Fruit fly (Drosophila melanogaster) whole organism, wandering third instar larva: Measurements from ENCODE around the gene daed.

ENCODE experiments used
- Abd-B ChIP-seq: fragments of >200 bp; optimal IDR thresholded peaks from 2 replicates; lab custom pipeline; 2017; ENCODE audit warnings: missing biosample characterization, missing genetic modification characterization
- CG32264 ChIP-seq: fragments of 200-800 bp; sonication (Bioruptor generic); optimal IDR thresholded peaks from 2 replicates; lab custom pipeline; 2016; ENCODE audit warnings: missing biosample characterization, missing genetic modification characterization
- CG9705 ChIP-seq: fragments of 200-800 bp; sonication (Bioruptor generic); optimal IDR thresholded peaks from 2 replicates; lab custom pipeline; 2018; ENCODE audit warnings: missing biosample characterization, mild to moderate bottlenecking, missing genetic modification characterization
- CrebA ChIP-seq: fragments of 200-800 bp; sonication (Bioruptor generic); optimal IDR thresholded peaks from 2 replicates; lab custom pipeline; 2016; ENCODE audit warnings: missing biosample characterization, mild to moderate bottlenecking, missing genetic modification characterization, borderline replicate concordance
- Dfd ChIP-seq: fragments of >200 bp; optimal IDR thresholded peaks from 2 replicates; lab custom pipeline; 2017; ENCODE audit warnings: missing biosample characterization, missing genetic modification characterization
- Dif ChIP-seq: fragments of 200-275, 200-300 bp; sonication (Bioruptor generic); optimal IDR thresholded peaks from 2 replicates; lab custom pipeline; 2018; ENCODE audit warnings: missing biosample characterization, missing genetic modification characterization; ENCODE audit not compliant: partially characterized antibody
- GATAd ChIP-seq: sonication (Bioruptor generic); optimal IDR thresholded peaks from 2 replicates; lab custom pipeline; 2016; ENCODE audit warnings: missing biosample characterization, missing genetic modification characterization
- HLH106 ChIP-seq: fragments of 200-800 bp; optimal IDR thresholded peaks from 3 replicates; lab custom pipeline; 2019; ENCODE audit warnings: missing biosample characterization, mild to moderate bottlenecking, missing genetic modification characterization, moderate library complexity
- Hnf4 ChIP-seq: fragments of 200-800 bp; sonication (Bioruptor generic); optimal IDR thresholded peaks from 2 replicates; lab custom pipeline; 2016; ENCODE audit warnings: missing biosample characterization, mild to moderate bottlenecking, missing genetic modification characterization
- Hr78 ChIP-seq: fragments of >200 bp; optimal IDR thresholded peaks from 2 replicates; lab custom pipeline; 2017; ENCODE audit warnings: missing biosample characterization, missing genetic modification characterization
- Hr83 ChIP-seq: fragments of 200-300 bp; sonication (Bioruptor generic); optimal IDR thresholded peaks from 2 replicates; lab custom pipeline; 2016; ENCODE audit warnings: missing biosample characterization, mild to moderate bottlenecking, missing genetic modification characterization, moderate library complexity; ENCODE audit not compliant: poor library complexity, severe bottlenecking
- Jra ChIP-seq: sonication (Bioruptor generic); optimal IDR thresholded peaks from 2 replicates; lab custom pipeline; 2016; ENCODE audit warnings: missing biosample characterization, missing genetic modification characterization
- Mio ChIP-seq: sonication (Bioruptor generic); optimal IDR thresholded peaks from 2 replicates; lab custom pipeline; 2016; ENCODE audit warnings: missing biosample characterization, missing genetic modification characterization
- Myc ChIP-seq: fragments of >200 bp; optimal IDR thresholded peaks from 2 replicates; lab custom pipeline; 2017
- N ChIP-seq: fragments of >200 bp; optimal IDR thresholded peaks from 2 replicates; lab custom pipeline; 2018; ENCODE audit warnings: missing biosample characterization, missing external identifiers, missing genetic modification characterization
- OdsH ChIP-seq: fragments of 200-800 bp; sonication (Bioruptor generic); optimal IDR thresholded peaks from 2 replicates; lab custom pipeline; 2016; ENCODE audit warnings: missing biosample characterization, mild to moderate bottlenecking, missing genetic modification characterization
- Rel ChIP-seq, 2 experiments: fragments of 200-800 bp; sonication (Bioruptor generic) in 1 of 2; optimal IDR thresholded peaks; 2 replicates in 1 of 2; 3 replicates in 1 of 2; lab custom pipeline; 2016 to 2019; ENCODE audit warnings: mild to moderate bottlenecking in 2 of 2, missing biosample characterization in 2 of 2, missing genetic modification characterization in 2 of 2, moderate library complexity in 1 of 2
- Sp1 ChIP-seq: fragments of 200-800 bp; sonication (Bioruptor generic); optimal IDR thresholded peaks from 3 replicates; lab custom pipeline; 2019; ENCODE audit warnings: missing biosample characterization, mild to moderate bottlenecking, missing genetic modification characterization, moderate library complexity
- Vsx2 ChIP-seq: fragments of 200-300, 225-300 bp; sonication (Bioruptor generic); optimal IDR thresholded peaks from 2 replicates; lab custom pipeline; 2018; ENCODE audit warnings: missing biosample characterization, missing genetic modification characterization; ENCODE audit not compliant: partially characterized antibody
- br ChIP-seq: fragments of 200-800 bp; sonication (Bioruptor generic); optimal IDR thresholded peaks from 2 replicates; lab custom pipeline; 2016; ENCODE audit warnings: missing biosample characterization, missing genetic modification characterization
- brk ChIP-seq: fragments of 200-800 bp; sonication (Bioruptor generic); optimal IDR thresholded peaks from 2 replicates; lab custom pipeline; 2016; ENCODE audit warnings: missing biosample characterization, mild to moderate bottlenecking, missing genetic modification characterization
- dl ChIP-seq, 2 experiments: fragments of 175-275, 200-275 bp in 1 of 2; fragments of 200-275 bp in 1 of 2; sonication (Bioruptor generic); optimal IDR thresholded peaks; lab custom pipeline; 2018; ENCODE audit warnings: mild to moderate bottlenecking in 2 of 2, missing biosample characterization in 2 of 2, missing genetic modification characterization in 2 of 2, moderate library complexity in 2 of 2; ENCODE audit not compliant: partially characterized antibody in 2 of 2, insufficient read depth in 1 of 2
- dmrt93B ChIP-seq: fragments of 200-800 bp; sonication (Bioruptor generic); optimal IDR thresholded peaks from 2 replicates; lab custom pipeline; 2018; ENCODE audit warnings: missing biosample characterization, mild to moderate bottlenecking, missing genetic modification characterization
- dsf ChIP-seq: sonication (Bioruptor generic); optimal IDR thresholded peaks from 2 replicates; lab custom pipeline; 2016; ENCODE audit warnings: missing biosample characterization, missing genetic modification characterization, borderline replicate concordance
- ey ChIP-seq: fragments of 200-800 bp; sonication (Bioruptor generic); optimal IDR thresholded peaks from 2 replicates; lab custom pipeline; 2016; ENCODE audit warnings: missing biosample characterization, missing genetic modification characterization
- foxo ChIP-seq, 2 experiments: fragments of 200-800 bp; sonication (Bioruptor generic); optimal IDR thresholded peaks; 2 replicates in 1 of 2; 3 replicates in 1 of 2; lab custom pipeline; 2016 to 2017; ENCODE audit warnings: missing biosample characterization in 2 of 2, missing genetic modification characterization in 2 of 2
- fru ChIP-seq: fragments of 200-800 bp; sonication (Bioruptor generic); optimal IDR thresholded peaks from 3 replicates; lab custom pipeline; 2016; ENCODE audit warnings: missing biosample characterization, mild to moderate bottlenecking, missing genetic modification characterization
- h ChIP-seq: fragments of 200-800 bp; sonication (Bioruptor generic); optimal IDR thresholded peaks from 3 replicates; lab custom pipeline; 2016; ENCODE audit warnings: missing biosample characterization, mild to moderate bottlenecking, missing genetic modification characterization
- jim ChIP-seq: fragments of 175-275, 200-325 bp; sonication (Bioruptor generic); optimal IDR thresholded peaks from 2 replicates; lab custom pipeline; 2016; ENCODE audit warnings: missing biosample characterization, mild to moderate bottlenecking, missing genetic modification characterization
- lola ChIP-seq: fragments of >200 bp; optimal IDR thresholded peaks from 2 replicates; lab custom pipeline; 2017; ENCODE audit warnings: missing biosample characterization, missing genetic modification characterization
- pan ChIP-seq: fragments of >200 bp; optimal IDR thresholded peaks from 2 replicates; lab custom pipeline; 2017
- psq ChIP-seq: fragments of 200-800 bp; sonication (Bioruptor generic); optimal IDR thresholded peaks from 3 replicates; lab custom pipeline; 2017; ENCODE audit warnings: missing biosample characterization, mild to moderate bottlenecking, missing genetic modification characterization, moderate library complexity
- rgr ChIP-seq: fragments of 200-800 bp; sonication (Bioruptor generic); optimal IDR thresholded peaks from 3 replicates; lab custom pipeline; 2016; ENCODE audit warnings: missing biosample characterization, mild to moderate bottlenecking, missing genetic modification characterization
- sage ChIP-seq: fragments of 200-800 bp; sonication (Bioruptor generic); optimal IDR thresholded peaks from 2 replicates; lab custom pipeline; 2016; ENCODE audit warnings: missing biosample characterization, mild to moderate bottlenecking, missing genetic modification characterization
- sv ChIP-seq: fragments of 200-800 bp; sonication (Bioruptor generic); optimal IDR thresholded peaks from 3 replicates; lab custom pipeline; 2016; ENCODE audit warnings: missing biosample characterization, missing genetic modification characterization
- tai ChIP-seq: sonication (Bioruptor generic); optimal IDR thresholded peaks from 2 replicates; lab custom pipeline; 2016; ENCODE audit warnings: missing biosample characterization, missing genetic modification characterization
- usp ChIP-seq: fragments of >200 bp; optimal IDR thresholded peaks from 2 replicates; lab custom pipeline; 2017; ENCODE audit warnings: missing biosample characterization, missing genetic modification characterization
- woc ChIP-seq: sonication (Bioruptor generic); optimal IDR thresholded peaks from 2 replicates; lab custom pipeline; 2016; ENCODE audit warnings: missing biosample characterization, mild to moderate bottlenecking, missing genetic modification characterization

daed gene

DNA sequence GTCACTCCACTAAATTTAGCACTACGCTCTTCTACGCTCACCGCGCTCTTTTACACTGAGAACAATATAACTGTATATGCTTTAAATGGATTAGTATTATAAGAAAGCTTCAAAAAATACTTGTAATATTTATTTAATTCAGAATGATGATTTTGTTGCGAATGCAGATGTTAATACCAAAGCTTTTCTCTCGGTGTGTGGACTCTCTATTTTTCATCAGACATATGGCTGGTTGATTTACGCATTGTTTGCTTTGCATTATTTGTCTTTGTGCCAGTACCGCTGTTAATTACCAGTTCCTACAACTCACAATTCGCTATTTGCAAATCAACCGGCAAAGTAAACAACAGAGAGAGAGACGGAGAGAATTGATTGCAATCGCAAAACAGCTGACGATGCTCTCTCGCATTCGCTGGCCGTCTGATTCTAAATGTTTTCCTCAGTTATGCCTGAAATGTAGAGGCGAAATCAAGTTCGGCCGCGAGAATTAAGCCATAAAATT lies 5.6 kb upstream of the daed start:
- peak; percentile 97 for TF ChIP-seq tai (GFP tag; lab: Kevin White, UChicago)
- peak; percentile 89 for TF ChIP-seq sv (GFP tag; lab: Kevin White, UChicago)
- TF ChIP-seq Myc (lab: Kevin White, UChicago): no peak
- no peak for TF ChIP-seq lola (GFP tag; lab: Kevin White, UChicago)
- TF ChIP-seq sage (GFP tag; lab: Kevin White, UChicago): peak; percentile 96
- TF ChIP-seq CG9705 (GFP tag; lab: Kevin White, UChicago): peak; percentile 89
- TF ChIP-seq GATAd (GFP tag; lab: Kevin White, UChicago): peak; percentile 96
- TF ChIP-seq brk (GFP tag; lab: Kevin White, UChicago): peak; percentile 98
- peak; percentile 98 for TF ChIP-seq Jra (GFP tag; lab: Kevin White, UChicago)
- no peak for TF ChIP-seq Abd-B (GFP tag; lab: Kevin White, UChicago)
- peak; percentile 99 for TF ChIP-seq OdsH
- no peak for TF ChIP-seq Hr78 (GFP tag; lab: Kevin White, UChicago)
- TF ChIP-seq Hnf4: peak; percentile 99
- peak; percentile 99 for TF ChIP-seq rgr (GFP tag; lab: Kevin White, UChicago)
- TF ChIP-seq dmrt93B: peak; percentile 89
- TF ChIP-seq h (GFP tag; lab: Kevin White, UChicago): peak; percentile 99
- peak; percentile 98 for TF ChIP-seq ey (GFP tag; lab: Kevin White, UChicago)
- TF ChIP-seq Dfd: no peak
- peak; percentile 85 to 98 for TF ChIP-seq foxo (GFP tag; optimal IDR thresholded peaks at IDR 0.05; lab: Kevin White, UChicago)
- no peak for TF ChIP-seq usp (GFP tag; lab: Kevin White, UChicago)
- TF ChIP-seq pan (lab: Kevin White, UChicago): no peak
- no peak for TF ChIP-seq Vsx2 (GFP tag; lab: Kevin White, UChicago)
- peak; percentile 98 for TF ChIP-seq fru (GFP tag; lab: Kevin White, UChicago)
- peak; percentile 93 for TF ChIP-seq dsf (GFP tag; lab: Kevin White, UChicago)
- peak; percentile 87 for TF ChIP-seq Rel (GFP tag; optimal IDR thresholded peaks at IDR 0.05; lab: Kevin White, UChicago)
- TF ChIP-seq Rel (tag; optimal IDR thresholded peaks at IDR 0.05; lab: Kevin White, UChicago): peak; percentile 88
- peak; percentile 54 to 79 for TF ChIP-seq dl (GFP tag; optimal IDR thresholded peaks at IDR 0.05; lab: Kevin White, UChicago; ENCODE audit: insufficient read depth in 1 of 2, partially characterized antibody in 2 of 2)
- peak; percentile 93 for TF ChIP-seq woc (GFP tag; lab: Kevin White, UChicago)
- no peak for TF ChIP-seq CrebA
- peak; percentile 99 for TF ChIP-seq br (GFP tag; lab: Kevin White, UChicago)
- TF ChIP-seq Hr83 (GFP tag; lab: Kevin White, UChicago): peak; percentile 100
- peak; percentile 95 for TF ChIP-seq CG32264 (GFP tag; lab: Kevin White, UChicago)
- peak; percentile 83 for TF ChIP-seq jim (GFP tag; lab: Kevin White, UChicago)
- TF ChIP-seq N (GFP tag; lab: Kevin White, UChicago): no peak
- peak; percentile 86 for TF ChIP-seq Mio (GFP tag; lab: Kevin White, UChicago)
- peak; percentile 98 for TF ChIP-seq psq
- TF ChIP-seq Sp1 (GFP tag; lab: Kevin White, UChicago): peak; percentile 99
- TF ChIP-seq HLH106: peak; percentile 97
- peak; percentile 78 for TF ChIP-seq Dif (GFP tag; lab: Kevin White, UChicago)

DNA sequence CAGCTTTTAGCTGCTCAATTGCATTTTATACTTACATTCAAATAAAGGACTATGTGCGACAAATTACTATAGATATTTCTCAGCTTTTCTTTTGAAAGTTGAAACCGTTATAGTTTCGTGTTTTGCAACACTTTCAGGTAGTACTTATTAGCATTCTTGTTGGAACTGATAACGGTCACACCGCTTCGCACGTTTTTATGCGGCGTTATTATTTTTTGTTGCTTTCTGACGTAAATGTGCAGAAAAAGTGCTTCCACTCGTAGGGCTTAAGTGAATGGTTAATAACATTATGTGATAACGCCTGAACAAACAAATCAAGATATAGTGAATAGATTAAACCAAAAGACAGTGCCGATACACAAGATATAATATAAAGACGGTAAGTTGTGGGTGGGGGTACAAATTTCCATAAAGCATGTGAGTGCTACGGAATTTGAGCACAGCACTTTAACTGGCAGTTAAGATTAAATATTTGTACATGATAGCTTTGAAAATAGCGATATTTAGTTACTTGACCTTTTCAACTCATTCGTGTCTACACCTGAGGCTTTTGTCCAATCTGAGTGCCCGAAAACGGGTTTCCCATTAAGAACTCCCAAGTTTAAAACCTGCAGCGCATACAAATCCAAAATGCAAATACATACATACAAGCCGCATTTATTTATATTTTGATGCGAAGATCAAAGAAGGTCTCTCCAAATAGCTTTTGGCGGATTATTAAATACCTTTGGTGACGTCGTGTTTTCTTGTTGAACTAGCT lies 4.6 kb upstream of the daed start, which contains the start of gene papi:
TSS of gene papi (plus strand) at position 176 of the 760 bp plus-strand sequence.
- TF ChIP-seq Myc (lab: Kevin White, UChicago) (no peak), Rel (GFP tag; optimal IDR thresholded peaks at IDR 0.05; lab: Kevin White, UChicago) (no peak), Rel (tag; optimal IDR thresholded peaks at IDR 0.05; lab: Kevin White, UChicago) (peak; percentile 68), GATAd (GFP tag; lab: Kevin White, UChicago) (no peak), rgr (GFP tag; lab: Kevin White, UChicago) (peak; percentile 66)
